Fruit fly (Drosophila melanogaster) whole organism, adult: ENCODE measurements around the gene ppk20.

ENCODE experiments used
- CG11617 ChIP-seq: fragments of 200-800 bp; sonication (Bioruptor generic); optimal IDR thresholded peaks from 2 replicates; lab custom pipeline; 2017; ENCODE audit warnings: mild to moderate bottlenecking, missing biosample characterization, missing genetic modification reagents, missing genetic modification characterization
- CG12768 ChIP-seq: fragments of 200-800 bp; sonication (Bioruptor generic); optimal IDR thresholded peaks from 2 replicates; lab custom pipeline; 2017; ENCODE audit warnings: missing biosample characterization, missing genetic modification characterization, mild to moderate bottlenecking, moderate library complexity, missing genetic modification reagents
- CG14711 ChIP-seq: fragments of 200-800 bp; sonication (Bioruptor generic); optimal IDR thresholded peaks from 2 replicates; lab custom pipeline; 2018; ENCODE audit warnings: missing biosample characterization, mild to moderate bottlenecking, missing genetic modification characterization, moderate library complexity
- CG1620 ChIP-seq: fragments of 200-800 bp; sonication (Bioruptor generic); optimal IDR thresholded peaks from 2 replicates; lab custom pipeline; 2016; ENCODE audit warnings: missing biosample characterization, missing genetic modification characterization
- CG33017 ChIP-seq: fragments of 200-800 bp; sonication (Bioruptor generic); optimal IDR thresholded peaks from 2 replicates; lab custom pipeline; 2018; ENCODE audit warnings: missing biosample characterization, mild to moderate bottlenecking, missing genetic modification characterization, moderate library complexity
- CG5204 ChIP-seq: fragments of 200-800 bp; sonication (Bioruptor generic); optimal IDR thresholded peaks from 2 replicates; lab custom pipeline; 2016; ENCODE audit warnings: missing biosample characterization, missing genetic modification characterization
- CG7045 ChIP-seq: fragments of 200-800 bp; sonication (Bioruptor generic); optimal IDR thresholded peaks from 2 replicates; lab custom pipeline; 2017; ENCODE audit warnings: missing biosample characterization, mild to moderate bottlenecking, missing genetic modification characterization
- CG7101 ChIP-seq: fragments of 200-800 bp; sonication (Bioruptor generic); optimal IDR thresholded peaks from 2 replicates; lab custom pipeline; 2018; ENCODE audit warnings: missing biosample characterization, mild to moderate bottlenecking, missing genetic modification characterization, moderate library complexity
- Clk ChIP-seq: fragments of 200-800 bp; sonication (Bioruptor generic); optimal IDR thresholded peaks from 2 replicates; lab custom pipeline; 2017; ENCODE audit warnings: missing biosample characterization, missing genetic modification characterization
- Crg-1 ChIP-seq: fragments of 200-800 bp; sonication (Bioruptor generic); optimal IDR thresholded peaks from 2 replicates; lab custom pipeline; 2016; ENCODE audit warnings: missing biosample characterization, missing genetic modification characterization
- Hr96 ChIP-seq: fragments of 200-800 bp; sonication (Bioruptor generic); optimal IDR thresholded peaks from 2 replicates; lab custom pipeline; 2016; ENCODE audit warnings: missing biosample characterization, missing genetic modification characterization
- Mnt ChIP-seq: fragments of 200-800 bp; sonication (Bioruptor generic); optimal IDR thresholded peaks from 2 replicates; lab custom pipeline; 2016; ENCODE audit warnings: missing biosample characterization, mild to moderate bottlenecking, missing genetic modification characterization
- bab1 ChIP-seq: fragments of 200-800 bp; sonication (Bioruptor generic); optimal IDR thresholded peaks from 3 replicates; lab custom pipeline; 2019; ENCODE audit warnings: missing biosample characterization, mild to moderate bottlenecking, missing genetic modification characterization, moderate library complexity
- cic ChIP-seq: fragments of 200-800 bp; sonication (Bioruptor generic); optimal IDR thresholded peaks from 2 replicates; lab custom pipeline; 2017; ENCODE audit warnings: missing biosample characterization, mild to moderate bottlenecking, missing genetic modification characterization, moderate library complexity
- cnc ChIP-seq, 2 experiments: fragments of >200 bp; optimal IDR thresholded peaks; 2 replicates each; lab custom pipeline; 2017
- kay ChIP-seq: fragments of 200-800 bp; sonication (Bioruptor generic); peaks from one replicate; lab custom pipeline; 2016; ENCODE audit warnings: missing biosample characterization, missing genetic modification characterization, borderline replicate concordance
- ovo ChIP-seq: fragments of 200-800 bp; sonication (Bioruptor generic); optimal IDR thresholded peaks from 2 replicates; lab custom pipeline; 2016; ENCODE audit warnings: missing biosample characterization, missing genetic modification characterization
- pad ChIP-seq: fragments of 200-800 bp; sonication (Bioruptor generic); optimal IDR thresholded peaks from 3 replicates; lab custom pipeline; 2017; ENCODE audit warnings: missing biosample characterization, missing genetic modification characterization, mild to moderate bottlenecking, moderate library complexity, missing genetic modification reagents
- tj ChIP-seq: fragments of 200-800 bp; sonication (Bioruptor generic); optimal IDR thresholded peaks from 3 replicates; lab custom pipeline; 2017; ENCODE audit warnings: missing biosample characterization, mild to moderate bottlenecking, missing genetic modification characterization, moderate library complexity
- toe ChIP-seq: fragments of 200-800 bp; sonication (Bioruptor generic); optimal IDR thresholded peaks from 2 replicates; lab custom pipeline; 2016; ENCODE audit warnings: missing biosample characterization, missing genetic modification characterization

Gene ppk20

DNA sequence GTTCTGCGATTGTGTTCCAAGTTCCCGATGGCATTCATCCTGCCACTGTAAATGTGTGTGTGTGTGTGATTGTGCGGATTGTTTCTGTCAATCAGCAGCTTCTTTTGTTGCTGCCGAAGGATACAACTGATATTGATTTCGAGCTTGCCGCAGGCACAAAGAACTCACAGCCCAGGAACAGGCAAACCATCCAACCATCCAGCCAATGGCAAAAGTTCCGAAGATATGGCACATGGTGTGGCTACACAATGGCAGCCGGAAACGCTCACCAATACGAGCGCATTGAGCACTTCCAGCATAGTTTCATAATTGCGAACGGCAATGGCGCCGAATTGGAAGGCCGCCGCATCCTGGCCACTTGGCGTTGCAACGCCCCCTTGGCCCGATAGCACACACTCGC is 33.1 kb upstream of the ppk20 start:
- no peak for TF ChIP-seq toe
- TF ChIP-seq CG7045 (GFP tag; lab: Kevin White, UChicago), result no peak
- TF ChIP-seq Clk (GFP tag; lab: Kevin White, UChicago), result no peak
- no peak for TF ChIP-seq bab1
- TF ChIP-seq cic (GFP tag; lab: Kevin White, UChicago), result no peak
- TF ChIP-seq tj (GFP tag; lab: Kevin White, UChicago), result no peak
- TF ChIP-seq CG5204, result no peak
- TF ChIP-seq CG11617 (GFP tag; lab: Kevin White, UChicago), result no peak
- TF ChIP-seq CG1620, result no peak
- TF ChIP-seq ovo (GFP tag; lab: Kevin White, UChicago), result no peak
- no peak for TF ChIP-seq Mnt
- no peak for TF ChIP-seq pad (GFP tag; lab: Kevin White, UChicago)
- TF ChIP-seq kay (GFP tag; lab: Kevin White, UChicago), result no peak
- no peak for TF ChIP-seq CG12768
- no peak for TF ChIP-seq CG7101 (tag; lab: Kevin White, UChicago)

DNA sequence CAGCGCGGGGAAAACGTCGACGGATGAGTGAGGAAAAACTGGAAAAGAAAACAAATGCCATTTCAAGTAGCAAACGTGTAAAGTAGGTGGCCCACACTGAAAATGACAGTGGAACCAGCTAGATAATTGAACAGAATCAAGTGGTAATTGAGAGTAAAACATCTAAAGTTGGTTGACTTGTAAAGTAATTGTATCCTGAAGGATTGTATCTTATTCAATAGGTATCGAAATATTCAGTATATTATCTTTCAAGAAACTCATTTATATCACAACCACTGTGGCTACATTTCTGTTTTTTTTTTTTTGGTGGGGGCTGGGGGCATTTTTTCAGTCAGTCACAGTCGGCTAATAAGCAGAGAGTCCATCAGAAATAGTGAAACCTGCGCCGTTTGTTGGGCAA is 30.5 kb upstream of the ppk20 start:
- no peak for TF ChIP-seq CG12768
- TF ChIP-seq CG33017 (tag; lab: Kevin White, UChicago), result no peak
- no peak for TF ChIP-seq CG5204
- no peak for TF ChIP-seq Clk (GFP tag; lab: Kevin White, UChicago)
- no peak for TF ChIP-seq ovo (GFP tag; lab: Kevin White, UChicago)
- no peak for TF ChIP-seq CG11617 (GFP tag; lab: Kevin White, UChicago)
- no peak for TF ChIP-seq CG1620
- TF ChIP-seq CG14711 (tag; lab: Kevin White, UChicago), result no peak
- TF ChIP-seq cnc (optimal IDR thresholded peaks at IDR 0.05; lab: Kevin White, UChicago), result no peak
- TF ChIP-seq Hr96 (GFP tag; lab: Kevin White, UChicago), result no peak
- TF ChIP-seq pad (GFP tag; lab: Kevin White, UChicago), result no peak
- TF ChIP-seq bab1, result no peak
- TF ChIP-seq kay (GFP tag; lab: Kevin White, UChicago), result no peak
- TF ChIP-seq cic (GFP tag; lab: Kevin White, UChicago), result no peak
- TF ChIP-seq CG7045 (GFP tag; lab: Kevin White, UChicago), result no peak
- TF ChIP-seq CG7101 (tag; lab: Kevin White, UChicago), result no peak

DNA sequence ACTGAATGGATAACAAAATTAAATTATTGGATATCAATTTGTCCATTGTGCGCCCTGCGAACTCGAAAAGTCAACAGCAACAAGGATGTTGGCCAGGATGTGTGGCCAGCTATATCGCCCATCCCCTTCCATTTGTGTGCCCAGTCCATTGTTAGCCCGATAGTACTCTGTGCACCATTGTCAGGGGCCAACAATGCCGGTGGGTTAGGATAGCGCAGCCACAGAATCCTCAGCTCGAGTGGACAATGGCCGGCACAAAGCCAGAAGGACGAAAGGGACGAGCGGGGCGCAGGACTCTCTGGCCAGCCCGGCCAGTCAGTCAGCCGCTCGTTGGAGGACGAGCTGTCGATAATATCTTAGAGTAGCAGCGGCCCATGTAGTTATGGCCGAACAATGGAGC is 29.2 kb upstream of the ppk20 start:
- TF ChIP-seq cic (GFP tag; lab: Kevin White, UChicago) (no peak), Crg-1 (GFP tag; lab: Kevin White, UChicago) (no peak), Hr96 (GFP tag; lab: Kevin White, UChicago) (no peak), CG5204 (no peak), cnc (optimal IDR thresholded peaks at IDR 0.05; lab: Kevin White, UChicago) (no peak), Mnt (no peak), CG7045 (GFP tag; lab: Kevin White, UChicago) (no peak), CG1620 (no peak), CG14711 (tag; lab: Kevin White, UChicago) (no peak)

DNA sequence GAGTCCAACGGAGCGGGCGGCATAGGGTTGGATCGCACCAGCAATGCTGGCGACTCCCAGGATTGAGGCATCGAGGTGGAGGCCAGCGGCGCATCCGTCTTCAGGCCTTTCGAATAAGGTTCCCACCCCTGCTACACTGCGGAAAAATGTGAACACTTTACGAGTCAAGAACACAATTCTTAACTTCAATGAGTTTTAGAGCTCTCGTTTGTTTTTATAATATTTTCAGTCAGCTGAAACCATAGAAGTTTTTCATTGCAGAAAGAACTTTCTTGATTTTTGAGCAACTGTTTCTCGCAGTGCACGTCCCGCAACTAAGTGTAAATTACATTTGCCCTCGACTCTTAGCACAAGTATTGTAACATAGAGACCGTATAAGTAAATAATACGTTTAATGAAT is 27.7 kb upstream of the ppk20 start:
- TF ChIP-seq toe, result no peak
- TF ChIP-seq Crg-1 (GFP tag; lab: Kevin White, UChicago), result no peak
- no peak for TF ChIP-seq cic (GFP tag; lab: Kevin White, UChicago)
- TF ChIP-seq CG14711 (tag; lab: Kevin White, UChicago), result no peak
- no peak for TF ChIP-seq CG33017 (tag; lab: Kevin White, UChicago)
- TF ChIP-seq Hr96 (GFP tag; lab: Kevin White, UChicago), result no peak
- TF ChIP-seq cnc (optimal IDR thresholded peaks at IDR 0.05; lab: Kevin White, UChicago), result no peak
- no peak for TF ChIP-seq CG11617 (GFP tag; lab: Kevin White, UChicago)
- TF ChIP-seq ovo (GFP tag; lab: Kevin White, UChicago), result no peak
- TF ChIP-seq pad (GFP tag; lab: Kevin White, UChicago), result no peak
- no peak for TF ChIP-seq tj (GFP tag; lab: Kevin White, UChicago)
- TF ChIP-seq CG7101 (tag; lab: Kevin White, UChicago), result no peak

DNA sequence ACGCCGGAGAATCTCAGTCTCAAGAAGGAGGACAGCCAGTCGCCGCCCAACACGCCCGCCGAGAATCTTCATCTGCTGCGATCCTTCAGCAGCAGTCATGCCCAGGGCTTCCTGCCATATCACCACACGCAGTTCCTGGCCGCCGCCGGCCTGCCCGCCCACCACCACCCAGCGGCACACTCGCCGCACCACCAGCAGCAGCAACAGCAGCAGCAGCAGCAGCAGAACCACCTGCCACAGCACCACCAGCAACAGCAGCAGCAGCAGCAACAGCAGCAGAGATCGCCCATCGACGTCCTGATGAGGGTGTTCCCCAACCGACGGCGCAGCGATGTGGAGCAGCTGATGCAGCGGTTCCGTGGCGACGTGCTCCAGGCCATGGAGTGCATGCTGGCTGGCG is 27.1 kb upstream of the ppk20 start:
- no peak for TF ChIP-seq Mnt
- TF ChIP-seq Clk (GFP tag; lab: Kevin White, UChicago), result no peak
- TF ChIP-seq CG7101 (tag; lab: Kevin White, UChicago), result no peak
- no peak for TF ChIP-seq Crg-1 (GFP tag; lab: Kevin White, UChicago)

DNA sequence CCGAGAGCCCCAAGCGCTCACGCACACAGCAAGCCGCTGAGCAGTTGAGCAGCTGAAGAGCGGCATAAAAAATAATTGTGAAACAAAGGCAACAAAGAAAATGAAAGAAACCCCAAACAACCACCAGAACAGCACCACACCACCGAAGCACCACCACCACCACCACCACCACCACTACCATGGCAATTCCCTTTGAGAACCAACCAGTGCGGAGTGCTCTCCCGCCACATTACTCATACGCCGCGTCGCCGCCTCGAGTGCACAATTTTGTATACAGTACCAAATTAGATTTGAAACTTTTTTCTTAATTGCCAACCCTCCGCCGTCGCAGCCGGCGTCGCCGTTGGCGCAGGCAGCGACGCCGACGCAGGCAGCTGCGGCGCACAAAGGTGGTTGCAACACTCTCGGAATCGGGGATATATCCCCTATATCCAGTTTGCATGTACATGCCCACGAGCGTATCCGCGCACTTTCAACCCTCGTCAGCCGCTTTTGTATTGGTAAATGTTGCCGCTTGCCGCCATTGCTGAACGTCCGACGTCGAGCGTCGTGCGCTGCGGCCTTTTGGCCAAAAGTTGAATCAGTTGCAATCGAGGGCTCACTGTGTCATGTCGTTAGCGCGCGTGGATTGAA is 23.4 kb upstream of the ppk20 start, which contains the start of gene dmrt99B:
dmrt99B (plus strand) TSS at position 583 of the 633 bp plus-strand sequence.
- no peak for TF ChIP-seq Crg-1 (GFP tag; lab: Kevin White, UChicago)
- no peak for TF ChIP-seq ovo (GFP tag; lab: Kevin White, UChicago)
- TF ChIP-seq cnc (optimal IDR thresholded peaks at IDR 0.05; lab: Kevin White, UChicago), result no peak
- TF ChIP-seq CG12768, result no peak
- no peak for TF ChIP-seq CG7101 (tag; lab: Kevin White, UChicago)
- TF ChIP-seq toe, result no peak
- no peak for TF ChIP-seq CG33017 (tag; lab: Kevin White, UChicago)
- no peak for TF ChIP-seq CG1620
- no peak for TF ChIP-seq Hr96 (GFP tag; lab: Kevin White, UChicago)
